Worm (Caenorhabditis elegans): Measurements from ENCODE around the gene sftb-6.

ce11 chrII:95177-95576 lies 3.0 kb upstream of the sftb-6 start, which contains the start of gene C50D2.7:
- TF ChIP-seq dao-5 (tag; optimal IDR thresholded peaks at IDR 0.05) (no peak), W03F9.2 (tag; optimal IDR thresholded peaks at IDR 0.05) (no peak)

All from whole organism, L4/young adult.